Worm (Caenorhabditis elegans): ENCODE results near the gene col-105.

ce11 chrIV:1365771-1366170 lies 6.7 kb upstream of the col-105 start:
- TF ChIP-seq klf-2 (GFP tag; conservative IDR thresholded peaks at IDR 0.05) (no peak), flt-1 (GFP tag; IDR thresholded peaks at IDR 0.05) (no peak)
